Worm (Caenorhabditis elegans) whole organism, early embryonic: ENCODE data around the gene sup-36.

Source experiments
- ama-1 ChIP-seq: fragments of 150-350 bp; optimal IDR thresholded peaks from 2 replicates; lab custom pipeline; 2014
- flt-1 ChIP-seq: fragments of 200-800 bp; sonication (Bioruptor generic); IDR thresholded peaks from 2 replicates; pipeline ENCODE4 v1.3.6; 2022; ENCODE audit warnings: missing genetic modification characterization, missing compliant biosample characterization
- sea-1 ChIP-seq: fragments of 200-800 bp; sonication (Bioruptor generic); conservative IDR thresholded peaks from 2 replicates; pipeline ENCODE4 v1.3.6; 2022; ENCODE audit warnings: missing genetic modification characterization, missing compliant biosample characterization
- tbx-11 ChIP-seq: fragments of 200-800 bp; sonication (Bioruptor generic); IDR thresholded peaks from 2 replicates; pipeline ENCODE4 v1.3.6; 2022; ENCODE audit warnings: missing genetic modification characterization, missing compliant biosample characterization
- tra-4 ChIP-seq: sonication (generic microtip); optimal IDR thresholded peaks from 2 replicates; lab custom pipeline; 2017; ENCODE audit warnings: missing genetic modification characterization, missing compliant biosample characterization

DNA sequence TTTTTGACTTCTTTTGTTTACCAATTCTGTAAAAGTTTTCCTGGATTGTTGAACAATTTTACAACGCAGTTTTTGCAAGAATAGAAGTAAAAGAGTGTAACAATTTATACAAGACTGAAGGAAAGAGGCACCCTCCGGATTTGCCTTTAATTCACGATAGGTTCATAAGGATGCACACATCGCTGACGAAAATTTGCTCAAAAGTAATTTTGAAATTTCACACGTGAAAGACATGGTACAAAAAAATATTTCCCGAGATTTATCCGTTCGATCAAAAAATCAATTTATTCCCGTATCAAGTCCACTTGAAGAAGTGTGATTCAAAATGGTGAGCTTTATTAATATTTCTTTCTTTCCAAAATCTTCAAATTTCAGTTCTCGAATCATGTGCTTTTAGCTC, 23.6 kb upstream of the sup-36 start, which contains the start of gene C43G2.3:
- TF ChIP-seq ama-1 (lab: Kevin White, UChicago) = no peak
- TF ChIP-seq sea-1 (GFP tag; lab: Robert Waterston, UW) = no peak
- no peak for TF ChIP-seq flt-1 (GFP tag; lab: Robert Waterston, UW)
- TF ChIP-seq tbx-11 (GFP tag; lab: Robert Waterston, UW) = no peak
- TF ChIP-seq tra-4 (tag; lab: Kevin White, UChicago) = no peak
